Fruit fly (Drosophila melanogaster): ENCODE results near the gene CG14196.

DNA sequence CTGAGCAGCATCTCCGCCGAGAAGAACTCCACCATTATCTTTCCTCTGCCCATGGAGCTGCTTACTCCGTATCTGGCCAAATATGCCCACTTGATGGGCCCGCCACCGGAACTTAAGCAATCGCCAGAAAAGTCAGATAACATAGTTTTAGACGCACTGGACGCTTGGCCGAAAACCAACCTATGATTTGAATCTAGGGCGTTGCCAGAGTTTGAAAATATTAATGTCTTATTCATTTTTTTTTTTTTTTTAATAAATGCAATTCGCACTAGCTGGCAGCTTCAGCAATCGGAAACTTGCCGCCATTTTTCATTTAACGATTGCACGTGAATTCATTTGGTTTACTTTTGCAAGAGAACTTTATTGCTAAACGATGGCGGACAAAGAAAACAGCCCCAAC lies 51.7 kb downstream of the CG14196 start, which contains the start of gene HP1D3csd:
- no peak for TF ChIP-seq CG32264 (GFP tag; optimal IDR thresholded peaks at IDR 0.05)
- no peak for TF ChIP-seq psq (GFP tag; optimal IDR thresholded peaks at IDR 0.05)
- no peak for TF ChIP-seq Hr78 (GFP tag; optimal IDR thresholded peaks at IDR 0.05)
- TF ChIP-seq N (GFP tag; optimal IDR thresholded peaks at IDR 0.05) = no peak
- no peak for TF ChIP-seq sage (GFP tag; optimal IDR thresholded peaks at IDR 0.05)
- no peak for TF ChIP-seq CrebA (GFP tag; optimal IDR thresholded peaks at IDR 0.05; ENCODE audit: borderline replicate concordance)
- no peak for TF ChIP-seq Sp1 (GFP tag; optimal IDR thresholded peaks at IDR 0.05)
- TF ChIP-seq OdsH (GFP tag; optimal IDR thresholded peaks at IDR 0.05) = no peak
- no peak for TF ChIP-seq lola (GFP tag; optimal IDR thresholded peaks at IDR 0.05)
- TF ChIP-seq Jra (GFP tag; optimal IDR thresholded peaks at IDR 0.05) = no peak
- no peak for TF ChIP-seq tai (GFP tag; optimal IDR thresholded peaks at IDR 0.05)
- no peak for TF ChIP-seq HLH106 (tag; optimal IDR thresholded peaks at IDR 0.05)
- no peak for TF ChIP-seq h (GFP tag; optimal IDR thresholded peaks at IDR 0.05)

Data from whole organism, wandering third instar larva.